Worm (Caenorhabditis elegans) whole organism, L4/young adult: Measurements from ENCODE around the gene sre-47.

Experiments used
- dao-5 ChIP-seq: sonication (generic microtip); optimal IDR thresholded peaks from 2 replicates; lab custom pipeline; 2016; ENCODE audit warnings: missing genotype, missing genetic modification characterization, moderate library complexity, missing compliant biosample characterization
- him-1 ChIP-seq: sonication (generic microtip); optimal IDR thresholded peaks from 2 replicates; lab custom pipeline; 2016; ENCODE audit warnings: missing genotype, missing genetic modification reagents, missing genetic modification characterization, missing compliant biosample characterization

DNA sequence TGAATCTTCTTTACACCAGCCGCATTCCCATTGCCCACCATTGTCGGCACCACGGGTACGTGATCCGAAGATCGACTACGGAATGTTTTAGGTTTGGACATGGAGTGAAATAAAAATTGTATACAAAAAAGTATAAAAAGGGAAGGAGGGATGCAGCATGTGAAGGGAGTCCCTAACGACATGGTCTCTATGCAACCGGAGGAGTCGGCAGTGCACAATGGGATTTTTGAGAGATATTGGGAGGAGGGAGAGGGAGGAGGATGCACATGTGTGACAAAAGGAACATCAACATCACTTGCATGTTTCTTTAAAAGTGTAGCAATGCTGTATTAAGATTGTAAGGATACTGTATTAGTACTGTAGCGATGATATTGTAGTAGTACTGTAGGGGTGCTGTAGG is 44.9 kb downstream of the sre-47 start, which contains the start of gene W07G1.1:
- TF ChIP-seq him-1 (tag; lab: Kevin White, UChicago) (no peak), dao-5 (tag; lab: Kevin White, UChicago) (no peak)
